Fruit fly (Drosophila melanogaster) whole organism, embryonic: ENCODE data around the gene CG6791.

Experiments
- ATbp ChIP-seq: fragments of 200-800 bp; sonication (Bioruptor generic); optimal IDR thresholded peaks from 2 replicates; lab custom pipeline; 2017; ENCODE audit warnings: missing biosample characterization, mild to moderate bottlenecking, missing genetic modification characterization, missing genetic modification reagents
- Aef1 ChIP-seq: fragments of 200-800 bp; sonication (Bioruptor generic); IDR thresholded peaks from 3 replicates; pipeline ENCODE4 v1.3.6; 2022; ENCODE audit warnings: missing biosample characterization, missing genetic modification characterization
- Blimp-1 ChIP-seq: fragments of 200-800 bp; sonication (Bioruptor generic); optimal IDR thresholded peaks from 3 replicates; lab custom pipeline; 2018; ENCODE audit warnings: missing biosample characterization, missing genetic modification characterization, mild to moderate bottlenecking, moderate library complexity, missing genetic modification reagents
- CG10147 ChIP-seq: fragments of 200-800 bp; sonication (Bioruptor generic); optimal IDR thresholded peaks from 2 replicates; lab custom pipeline; 2019; ENCODE audit warnings: missing biosample characterization, mild to moderate bottlenecking, missing genetic modification characterization, moderate library complexity
- CG10209 ChIP-seq: fragments of 200-800 bp; sonication (Bioruptor generic); optimal IDR thresholded peaks from 3 replicates; lab custom pipeline; 2017; ENCODE audit warnings: missing biosample characterization, mild to moderate bottlenecking, missing genetic modification characterization, missing genetic modification reagents
- CG10267 ChIP-seq: fragments of 200-800 bp; sonication (Bioruptor generic); optimal IDR thresholded peaks from 2 replicates; lab custom pipeline; 2018; ENCODE audit warnings: missing biosample characterization, mild to moderate bottlenecking, missing genetic modification characterization, moderate library complexity
- CG10565 ChIP-seq: fragments of 200-800 bp; sonication (Bioruptor generic); optimal IDR thresholded peaks from 3 replicates; lab custom pipeline; 2016; ENCODE audit warnings: missing biosample characterization, mild to moderate bottlenecking, missing genetic modification characterization
- CG11504 ChIP-seq: fragments of 200-800 bp; sonication (Bioruptor generic); optimal IDR thresholded peaks from 3 replicates; lab custom pipeline; 2019; ENCODE audit warnings: missing biosample characterization, mild to moderate bottlenecking, missing genetic modification characterization, moderate library complexity
- CG11696 ChIP-seq: fragments of 200-800 bp; sonication (Bioruptor generic); IDR thresholded peaks from 2 replicates; pipeline ENCODE4 v1.3.6; 2022; ENCODE audit warnings: missing biosample characterization, missing genetic modification characterization
- CG11723 ChIP-seq: fragments of 200-800 bp; sonication (Bioruptor generic); optimal IDR thresholded peaks from 2 replicates; lab custom pipeline; 2017; ENCODE audit warnings: missing biosample characterization, mild to moderate bottlenecking, missing genetic modification characterization
- CG14441 ChIP-seq: fragments of 200-800 bp; sonication (Bioruptor generic); IDR thresholded peaks from 2 replicates; pipeline ENCODE4 v1.3.6; 2022; ENCODE audit warnings: missing biosample characterization, missing genetic modification characterization
- CG14710 ChIP-seq: fragments of 200-800 bp; sonication (Bioruptor generic); optimal IDR thresholded peaks from 3 replicates; lab custom pipeline; 2019; ENCODE audit warnings: missing biosample characterization, mild to moderate bottlenecking, missing genetic modification characterization, moderate library complexity
- CG18262 ChIP-seq: fragments of 200-800 bp; optimal IDR thresholded peaks from 3 replicates; lab custom pipeline; 2019; ENCODE audit warnings: missing biosample characterization, mild to moderate bottlenecking, missing genetic modification characterization, moderate library complexity
- CG30431 ChIP-seq: fragments of 200-800 bp; sonication (Bioruptor generic); optimal IDR thresholded peaks from 2 replicates; lab custom pipeline; 2017; ENCODE audit warnings: missing biosample characterization, missing genetic modification characterization
- CG6765 ChIP-seq: fragments of 200-800 bp; sonication (Bioruptor generic); optimal IDR thresholded peaks from 3 replicates; lab custom pipeline; 2017; ENCODE audit warnings: missing biosample characterization, mild to moderate bottlenecking, missing genetic modification characterization
- CG6813 ChIP-seq: fragments of 200-800 bp; sonication (Bioruptor generic); optimal IDR thresholded peaks from 2 replicates; lab custom pipeline; 2017; ENCODE audit warnings: missing biosample characterization, missing genetic modification characterization, mild to moderate bottlenecking, moderate library complexity, missing genetic modification reagents
- Dbx ChIP-seq: fragments of 200-800 bp; sonication (Bioruptor generic); IDR thresholded peaks from 3 replicates; pipeline ENCODE4 v1.3.6; 2022; ENCODE audit warnings: missing biosample characterization, missing genetic modification characterization
- Deaf1 ChIP-seq: fragments of 200-800 bp; optimal IDR thresholded peaks from 3 replicates; lab custom pipeline; 2019; ENCODE audit warnings: missing biosample characterization, mild to moderate bottlenecking, missing genetic modification characterization, moderate library complexity
- HLHmδ ChIP-seq: fragments of 200-800 bp; sonication (Bioruptor generic); optimal IDR thresholded peaks from 2 replicates; lab custom pipeline; 2018; ENCODE audit warnings: missing biosample characterization, mild to moderate bottlenecking, missing genetic modification characterization, moderate library complexity
- Hr39 ChIP-seq: fragments of >200 bp; optimal IDR thresholded peaks from 2 replicates; lab custom pipeline; 2017
- Neu2 ChIP-seq: fragments of 200-800 bp; sonication (Bioruptor generic); optimal IDR thresholded peaks from 3 replicates; lab custom pipeline; 2016; ENCODE audit warnings: missing biosample characterization, missing genetic modification characterization, borderline replicate concordance
- NfI ChIP-seq: fragments of 200-800 bp; sonication (Bioruptor generic); optimal IDR thresholded peaks from 3 replicates; lab custom pipeline; 2018; ENCODE audit warnings: missing biosample characterization, mild to moderate bottlenecking, missing genetic modification characterization, moderate library complexity
- Oli ChIP-seq: fragments of 200-800 bp; sonication (Bioruptor generic); optimal IDR thresholded peaks from 2 replicates; lab custom pipeline; 2018; ENCODE audit warnings: missing biosample characterization, mild to moderate bottlenecking, missing genetic modification characterization, moderate library complexity
- Trl ChIP-seq, 3 experiments: fragments of >200 bp in 2 of 3; fragments of 200-800 bp in 1 of 3; sonication (Bioruptor generic) in 1 of 3; optimal IDR thresholded peaks; 2 replicates in 1 of 3; 3 replicates in 2 of 3; lab custom pipeline; 2016 to 2017; ENCODE audit warnings: missing biosample characterization in 1 of 3, missing genetic modification characterization in 1 of 3
- YL-1 ChIP-seq: fragments of 200-800 bp; sonication (Bioruptor generic); optimal IDR thresholded peaks from 3 replicates; lab custom pipeline; 2017; ENCODE audit warnings: missing biosample characterization, mild to moderate bottlenecking, missing genetic modification characterization
- abd-A ChIP-seq: fragments of 200-800 bp; sonication (Bioruptor generic); optimal IDR thresholded peaks from 3 replicates; lab custom pipeline; 2019; ENCODE audit warnings: missing biosample characterization, mild to moderate bottlenecking, missing genetic modification characterization, moderate library complexity
- ac ChIP-seq: fragments of 200-800 bp; sonication (Bioruptor generic); optimal IDR thresholded peaks from 3 replicates; lab custom pipeline; 2017; ENCODE audit warnings: missing biosample characterization, mild to moderate bottlenecking, missing genetic modification characterization
- bbx ChIP-seq: fragments of 200-800 bp; sonication (Bioruptor generic); IDR thresholded peaks from 2 replicates; pipeline ENCODE4 v1.3.6; 2022; ENCODE audit warnings: missing biosample characterization, missing genetic modification characterization; ENCODE audit not compliant: partially characterized antibody
- cad ChIP-seq: fragments of >200 bp; optimal IDR thresholded peaks from 2 replicates; lab custom pipeline; 2017; ENCODE audit warnings: missing biosample characterization, missing genetic modification characterization
- chn ChIP-seq: fragments of 200-800 bp; sonication (Bioruptor generic); optimal IDR thresholded peaks from 2 replicates; lab custom pipeline; 2016; ENCODE audit warnings: missing biosample characterization, missing genetic modification characterization
- ci ChIP-seq: fragments of 200-800 bp; sonication (Bioruptor generic); IDR thresholded peaks from 3 replicates; pipeline ENCODE4 v1.3.6; 2022; ENCODE audit warnings: missing biosample characterization, missing genetic modification characterization
- corto ChIP-seq: fragments of 200-800 bp; sonication (Bioruptor generic); optimal IDR thresholded peaks from 2 replicates; lab custom pipeline; 2016; ENCODE audit warnings: missing biosample characterization, mild to moderate bottlenecking, missing genetic modification characterization, moderate library complexity
- dysf ChIP-seq: fragments of 200-800 bp; sonication (Bioruptor generic); IDR thresholded peaks from 3 replicates; pipeline ENCODE4 v1.3.6; 2022; ENCODE audit warnings: missing biosample characterization, missing genetic modification characterization
- eyg ChIP-seq: fragments of 200-800 bp; sonication (Bioruptor generic); optimal IDR thresholded peaks from 3 replicates; lab custom pipeline; 2016; ENCODE audit warnings: missing biosample characterization, missing genetic modification characterization
- gro ChIP-seq: fragments of 200-800 bp; sonication (Bioruptor generic); optimal IDR thresholded peaks from 2 replicates; lab custom pipeline; 2016; ENCODE audit warnings: missing biosample characterization, missing genetic modification characterization
- gsb-n ChIP-seq: fragments of 200-800 bp; sonication (Bioruptor generic); optimal IDR thresholded peaks from 3 replicates; lab custom pipeline; 2018; ENCODE audit warnings: missing biosample characterization, mild to moderate bottlenecking, missing genetic modification characterization
- lov ChIP-seq, 2 experiments: fragments of 200-800 bp in 1 of 2; fragments of >200 bp in 1 of 2; sonication (Bioruptor generic) in 1 of 2; IDR thresholded peaks in 1 of 2; optimal IDR thresholded peaks in 1 of 2; 2 replicates in 1 of 2; 3 replicates in 1 of 2; pipeline versions ENCODE4 v1.3.6 to Lab custom; 2017 to 2022; ENCODE audit warnings: missing biosample characterization in 1 of 2, missing genetic modification characterization in 1 of 2
- peb ChIP-seq: fragments of 200-800 bp; sonication (Bioruptor generic); IDR thresholded peaks from 2 replicates; pipeline ENCODE4 v1.3.6; 2022; ENCODE audit warnings: missing biosample characterization, missing genetic modification characterization
- psq ChIP-seq: fragments of 200-800 bp; sonication (Bioruptor generic); optimal IDR thresholded peaks from 2 replicates; lab custom pipeline; 2017; ENCODE audit warnings: missing biosample characterization, missing genetic modification characterization
- sob ChIP-seq: fragments of 200-800 bp; sonication (Bioruptor generic); IDR thresholded peaks from 2 replicates; pipeline ENCODE4 v1.3.6; 2022; ENCODE audit warnings: missing biosample characterization, missing genetic modification characterization
- stwl ChIP-seq: fragments of 200-800 bp; sonication (Bioruptor generic); optimal IDR thresholded peaks from 3 replicates; lab custom pipeline; 2018; ENCODE audit warnings: missing biosample characterization, mild to moderate bottlenecking, missing genetic modification characterization, moderate library complexity
- sug ChIP-seq: fragments of 200-800 bp; optimal IDR thresholded peaks from 2 replicates; lab custom pipeline; 2019; ENCODE audit warnings: missing biosample characterization, mild to moderate bottlenecking, missing genetic modification characterization, moderate library complexity
- tll ChIP-seq, 2 experiments: fragments of 200-800 bp in 1 of 2; fragments of >200 bp in 1 of 2; sonication (Bioruptor generic) in 1 of 2; optimal IDR thresholded peaks; 2 replicates each; lab custom pipeline; 2017 to 2019; ENCODE audit warnings: missing biosample characterization in 2 of 2, missing genetic modification characterization in 2 of 2, mild to moderate bottlenecking in 1 of 2, moderate library complexity in 1 of 2
- trh ChIP-seq: fragments of 200-800 bp; sonication (Bioruptor generic); optimal IDR thresholded peaks from 2 replicates; lab custom pipeline; 2016; ENCODE audit warnings: missing biosample characterization, missing genetic modification characterization
- twi ChIP-seq: fragments of 200-800 bp; optimal IDR thresholded peaks from 2 replicates; lab custom pipeline; 2019; ENCODE audit warnings: missing biosample characterization, mild to moderate bottlenecking, missing genetic modification characterization, moderate library complexity
- unc-4 ChIP-seq: fragments of 200-800 bp; sonication (Bioruptor generic); IDR thresholded peaks from 2 replicates; pipeline ENCODE4 v1.3.6; 2022; ENCODE audit warnings: missing biosample characterization, missing genetic modification characterization; ENCODE audit not compliant: partially characterized antibody
- wdn ChIP-seq: fragments of 200-800 bp; sonication (Bioruptor generic); IDR thresholded peaks from 2 replicates; pipeline ENCODE4 v1.3.6; 2022; ENCODE audit warnings: missing biosample characterization, missing genetic modification characterization

The CG6791 gene

dm6 chr3R:11581340-11582252, 8.3 kb downstream of the CG6791 start, which contains the start of gene wkd (continued):
- TF ChIP-seq Neu2 (GFP tag; lab: Kevin White, UChicago) (no peak), CG10267 (tag; lab: Kevin White, UChicago) (no peak), Trl (optimal IDR thresholded peaks at IDR 0.05; lab: Kevin White, UChicago) (peak in 1 of 2 experiments; percentile 61), Trl (GFP tag; optimal IDR thresholded peaks at IDR 0.05; lab: Kevin White, UChicago) (no peak), CG10565 (GFP tag; lab: Kevin White, UChicago) (no peak), CG14710 (tag; lab: Kevin White, UChicago) (no peak), chn (GFP tag; lab: Kevin White, UChicago) (no peak), wdn (GFP tag; lab: Robert Waterston, UW) (no peak), CG14441 (GFP tag; lab: Robert Waterston, UW) (no peak), NfI (no peak), gsb-n (tag; lab: Kevin White, UChicago) (no peak), Aef1 (GFP tag; lab: Robert Waterston, UW) (peak; percentile 67; the same call in 2 of the 3 replicates), ATbp (GFP tag; lab: Kevin White, UChicago) (no peak), Hr39 (lab: Kevin White, UChicago) (no peak), cad (GFP tag; lab: Kevin White, UChicago) (no peak), stwl (tag; lab: Kevin White, UChicago) (peak; percentile 88), CG6813 (GFP tag; lab: Kevin White, UChicago) (no peak), HLHmδ (GFP tag; lab: Kevin White, UChicago) (no peak), Dbx (no peak), peb (GFP tag; lab: Robert Waterston, UW) (no peak), bbx (GFP tag; lab: Robert Waterston, UW) (peak; percentile 87), CG11504 (tag; lab: Kevin White, UChicago) (no peak), CG18262 (tag; lab: Kevin White, UChicago) (no peak), ac (GFP tag; lab: Kevin White, UChicago) (no peak), unc-4 (peak; percentile 88), abd-A (tag; lab: Kevin White, UChicago) (no peak), CG11723 (GFP tag; lab: Kevin White, UChicago) (no peak), Oli (tag; lab: Kevin White, UChicago) (no peak), CG11696 (GFP tag; lab: Robert Waterston, UW) (no peak), tll (GFP tag; optimal IDR thresholded peaks at IDR 0.05; lab: Kevin White, UChicago) (no peak), CG10209 (GFP tag; lab: Kevin White, UChicago) (no peak), twi (tag; lab: Kevin White, UChicago) (no peak), sug (tag; lab: Kevin White, UChicago) (peak; percentile 55), YL-1 (peak; percentile 83), gro (GFP tag; lab: Kevin White, UChicago) (no peak), corto (GFP tag; lab: Kevin White, UChicago) (no peak), psq (no peak), trh (GFP tag; lab: Kevin White, UChicago) (no peak), Blimp-1 (no peak), ci (GFP tag; lab: Robert Waterston, UW) (no peak), CG10147 (GFP tag; lab: Kevin White, UChicago) (no peak), sob (GFP tag; lab: Robert Waterston, UW) (0 out of 2 replicates have a peak, but pooled peaks have one; percentile 31), dysf (GFP tag; lab: Robert Waterston, UW) (no peak), lov (optimal IDR thresholded peaks at IDR 0.05; lab: Kevin White, UChicago) (no peak), lov (GFP tag; IDR thresholded peaks at IDR 0.05; lab: Robert Waterston, UW) (no peak), CG30431 (GFP tag; lab: Kevin White, UChicago) (no peak), CG6765 (GFP tag; lab: Kevin White, UChicago) (no peak), eyg (no peak), Deaf1 (no peak)
